Worm (Caenorhabditis elegans): ENCODE data around the gene cpr-6.

Gene cpr-6

DNA sequence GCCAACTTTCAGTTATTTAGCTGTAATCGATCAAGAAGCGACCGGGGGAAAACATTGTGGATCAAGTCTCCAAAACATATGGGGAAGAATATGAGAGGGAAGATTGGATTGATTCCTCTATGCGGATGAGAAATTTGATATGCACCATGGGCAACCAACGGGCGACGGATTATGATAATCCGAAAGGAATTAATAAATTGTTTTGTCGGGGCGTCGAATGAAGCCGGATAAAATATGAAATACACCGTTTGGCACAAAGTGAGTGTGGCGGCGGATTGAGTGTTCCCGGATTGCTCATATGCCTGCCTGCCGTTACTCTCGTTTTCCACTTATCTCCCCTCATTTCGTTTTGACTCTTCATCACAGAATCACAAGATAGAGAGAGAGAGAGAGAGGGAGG is 2.2 kb downstream of the cpr-6 start:
- TF ChIP-seq pes-1 (GFP tag; IDR thresholded peaks at IDR 0.05) (no peak), ceh-13 (GFP tag; optimal IDR thresholded peaks at IDR 0.05) (no peak), F13C5.2 (tag; optimal IDR thresholded peaks at IDR 0.05) (no peak), tbx-37 (GFP tag; conservative IDR thresholded peaks at IDR 0.05) (no peak), ama-1 (optimal IDR thresholded peaks at IDR 0.05) (no peak), hmg-4 (GFP tag; optimal IDR thresholded peaks at IDR 0.05) (no peak), tbx-11 (GFP tag; IDR thresholded peaks at IDR 0.05) (no peak), hnd-1 (tag; optimal IDR thresholded peaks at IDR 0.05) (no peak), scrt-1 (GFP tag; IDR thresholded peaks at IDR 0.05) (no peak), flt-1 (GFP tag; IDR thresholded peaks at IDR 0.05) (no peak), ets-7 (tag; optimal IDR thresholded peaks at IDR 0.05) (no peak), B0310.2 (tag; optimal IDR thresholded peaks at IDR 0.05) (no peak), aly-1 (tag; optimal IDR thresholded peaks at IDR 0.05) (no peak), hmbx-1 (tag; optimal IDR thresholded peaks at IDR 0.05) (no peak), sea-1 (GFP tag; conservative IDR thresholded peaks at IDR 0.05) (no peak), tra-4 (tag; optimal IDR thresholded peaks at IDR 0.05) (no peak), ceh-36 (tag; optimal IDR thresholded peaks at IDR 0.05) (no peak)

DNA sequence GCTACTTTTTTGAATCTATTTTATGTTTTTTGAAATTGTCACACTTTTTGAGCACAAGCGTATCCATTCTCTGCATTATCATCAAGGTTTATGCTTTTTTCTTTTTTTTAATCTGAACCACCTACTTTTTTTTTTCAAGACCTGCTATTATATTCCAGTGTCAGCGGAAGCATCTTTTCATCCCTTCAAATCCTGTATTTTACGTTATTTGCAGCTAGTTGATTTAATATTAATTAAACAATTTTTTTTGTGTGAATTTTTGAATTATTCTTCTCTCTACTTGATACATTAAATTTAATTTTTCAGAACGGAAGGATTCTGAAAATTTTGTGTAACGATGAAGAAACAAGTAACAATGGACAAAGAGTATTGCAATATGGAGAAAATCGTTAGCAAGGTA is 2.7 kb downstream of the cpr-6 start, which contains the start of gene C25B8.8:
C25B8.8 (plus strand) TSS at position 301 of the 400 bp plus-strand sequence.
- TF ChIP-seq tbx-11 (GFP tag; IDR thresholded peaks at IDR 0.05) = no peak

DNA sequence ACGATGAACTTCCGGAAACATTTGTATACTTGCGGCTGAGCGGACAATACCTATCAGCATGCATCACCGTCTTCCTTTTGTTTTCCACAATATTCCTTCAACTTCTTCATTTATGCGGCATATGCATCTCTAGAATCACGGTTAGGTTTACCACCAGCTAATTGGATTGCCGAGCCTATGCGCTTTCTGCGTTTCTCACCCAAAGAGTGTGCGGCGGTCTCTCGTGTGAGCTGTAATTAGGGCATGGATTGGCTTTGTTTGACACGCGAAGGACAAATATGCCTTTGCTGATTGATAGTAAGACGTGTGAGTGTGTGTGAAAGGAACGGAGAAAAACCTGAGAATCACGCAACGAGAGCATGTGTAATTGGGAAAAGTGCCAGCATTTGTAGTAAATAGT is 6.5 kb downstream of the cpr-6 start:
- TF ChIP-seq ets-7 (tag; optimal IDR thresholded peaks at IDR 0.05) = no peak
- TF ChIP-seq sea-1 (GFP tag; conservative IDR thresholded peaks at IDR 0.05) = no peak
- TF ChIP-seq pes-1 (GFP tag; IDR thresholded peaks at IDR 0.05) = no peak
- TF ChIP-seq scrt-1 (GFP tag; IDR thresholded peaks at IDR 0.05) = no peak
- no peak for TF ChIP-seq ceh-13 (GFP tag; optimal IDR thresholded peaks at IDR 0.05)
- no peak for TF ChIP-seq flt-1 (GFP tag; IDR thresholded peaks at IDR 0.05)
- no peak for TF ChIP-seq hnd-1 (tag; optimal IDR thresholded peaks at IDR 0.05)
- no peak for TF ChIP-seq tbx-11 (GFP tag; IDR thresholded peaks at IDR 0.05)
- TF ChIP-seq F13C5.2 (tag; optimal IDR thresholded peaks at IDR 0.05) = no peak
- no peak for TF ChIP-seq ceh-36 (tag; optimal IDR thresholded peaks at IDR 0.05)
- TF ChIP-seq hmbx-1 (tag; optimal IDR thresholded peaks at IDR 0.05) = no peak

DNA sequence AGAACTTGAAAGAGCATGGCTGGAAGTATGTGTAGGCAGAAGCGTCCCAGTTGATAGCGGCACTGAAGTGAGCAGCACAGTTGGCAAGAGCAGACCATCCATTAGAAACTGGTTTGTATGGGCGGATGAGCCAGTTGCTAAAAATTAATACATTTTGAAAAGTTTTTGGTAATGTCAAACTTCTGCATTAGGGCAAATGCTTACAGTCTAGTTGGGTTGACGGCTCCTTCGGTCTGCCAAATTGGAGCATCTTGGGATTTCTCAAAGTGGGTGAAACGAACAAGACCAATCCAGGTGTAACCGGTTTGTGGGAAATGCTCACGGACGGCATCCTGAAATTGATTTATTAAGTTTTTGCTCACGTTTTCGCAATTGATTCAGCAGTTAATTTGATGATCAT is 10.6 kb downstream of the cpr-6 start:
- no peak for TF ChIP-seq aly-1 (tag; optimal IDR thresholded peaks at IDR 0.05)
- 0 out of 2 replicates have a peak, but pooled peaks have one; percentile 57 for TF ChIP-seq sea-1 (GFP tag; conservative IDR thresholded peaks at IDR 0.05)
- no peak for TF ChIP-seq hnd-1 (tag; optimal IDR thresholded peaks at IDR 0.05)

DNA sequence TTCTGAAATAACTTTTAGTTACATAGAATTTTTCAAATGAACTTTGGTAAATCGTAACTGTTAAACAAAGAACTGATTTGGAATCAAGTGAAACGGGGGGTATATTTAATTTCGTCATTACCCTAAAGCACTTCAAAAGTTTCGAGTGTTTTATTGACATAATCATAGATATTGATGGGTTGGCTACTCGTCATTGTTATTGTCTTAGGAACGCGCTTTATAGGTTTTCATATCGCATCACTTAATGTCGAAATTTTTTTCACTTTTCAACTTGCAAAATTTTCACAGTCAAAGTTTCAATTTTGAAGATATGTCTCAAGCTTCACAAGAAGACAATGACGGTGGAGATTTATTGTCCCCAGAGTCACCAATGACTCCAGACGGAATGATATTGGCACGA is 11.7 kb downstream of the cpr-6 start, which contains the start of gene kqt-1:
kqt-1 (plus strand) TSS at position 301 of the 400 bp plus-strand sequence.
- TF ChIP-seq F13C5.2 (tag; optimal IDR thresholded peaks at IDR 0.05) = no peak
- TF ChIP-seq ets-7 (tag; optimal IDR thresholded peaks at IDR 0.05) = no peak
- TF ChIP-seq ceh-36 (tag; optimal IDR thresholded peaks at IDR 0.05) = no peak
- TF ChIP-seq tra-4 (tag; optimal IDR thresholded peaks at IDR 0.05) = no peak
- no peak for TF ChIP-seq hmg-4 (GFP tag; optimal IDR thresholded peaks at IDR 0.05)
- no peak for TF ChIP-seq tbx-11 (GFP tag; IDR thresholded peaks at IDR 0.05)
- TF ChIP-seq ama-1 (optimal IDR thresholded peaks at IDR 0.05) = no peak
- no peak for TF ChIP-seq pes-1 (GFP tag; IDR thresholded peaks at IDR 0.05)
- TF ChIP-seq flt-1 (GFP tag; IDR thresholded peaks at IDR 0.05) = no peak

DNA sequence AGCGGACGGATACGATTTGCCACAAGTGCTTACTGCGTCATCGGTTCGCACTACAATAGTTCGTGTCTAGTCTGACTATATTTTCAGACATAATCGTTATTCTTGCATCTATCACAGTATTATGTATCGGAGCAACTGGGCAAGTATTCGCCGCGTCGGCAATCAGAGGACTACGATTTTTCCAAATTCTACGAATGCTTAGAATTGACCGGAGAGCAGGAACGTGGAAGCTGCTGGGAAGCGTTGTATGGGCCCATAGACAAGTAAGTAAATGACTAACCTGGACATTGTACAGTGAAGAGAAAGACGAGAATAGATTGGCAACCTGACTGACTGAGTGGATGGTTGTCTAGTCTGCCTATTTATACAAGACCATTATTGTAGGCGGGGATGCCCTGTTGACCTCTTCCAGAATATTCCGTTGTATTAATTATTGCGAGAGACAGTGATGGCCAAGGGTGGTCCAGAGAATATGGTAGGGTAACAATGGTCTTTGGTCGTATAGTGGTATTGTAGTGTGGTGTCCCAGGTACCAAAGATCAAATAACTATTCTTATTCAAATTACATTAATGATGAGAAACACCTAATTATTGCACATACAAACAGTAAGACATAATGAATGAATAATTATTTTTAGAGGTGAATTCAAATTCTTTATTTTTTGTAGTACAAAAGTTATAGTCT is 15.7 kb downstream of the cpr-6 start, which contains the start of gene clec-266:
clec-266 (minus strand) TSS at position 364 of the 685 bp plus-strand sequence.
- TF ChIP-seq hnd-1 (tag; optimal IDR thresholded peaks at IDR 0.05) (no peak), tra-4 (tag; optimal IDR thresholded peaks at IDR 0.05) (no peak), ceh-36 (tag; optimal IDR thresholded peaks at IDR 0.05) (no peak), aly-1 (tag; optimal IDR thresholded peaks at IDR 0.05) (no peak), flt-1 (GFP tag; IDR thresholded peaks at IDR 0.05) (peak; percentile 2; the same call in 1 of the 2 replicates), ama-1 (optimal IDR thresholded peaks at IDR 0.05) (peak; percentile 94), ets-7 (tag; optimal IDR thresholded peaks at IDR 0.05) (no peak), hmbx-1 (tag; optimal IDR thresholded peaks at IDR 0.05) (no peak), F13C5.2 (tag; optimal IDR thresholded peaks at IDR 0.05) (no peak), tbx-11 (GFP tag; IDR thresholded peaks at IDR 0.05) (no peak), sea-1 (GFP tag; conservative IDR thresholded peaks at IDR 0.05) (no peak; the same call in 1 of the 2 replicates), tbx-37 (GFP tag; conservative IDR thresholded peaks at IDR 0.05) (no peak), B0310.2 (tag; optimal IDR thresholded peaks at IDR 0.05) (no peak)

DNA sequence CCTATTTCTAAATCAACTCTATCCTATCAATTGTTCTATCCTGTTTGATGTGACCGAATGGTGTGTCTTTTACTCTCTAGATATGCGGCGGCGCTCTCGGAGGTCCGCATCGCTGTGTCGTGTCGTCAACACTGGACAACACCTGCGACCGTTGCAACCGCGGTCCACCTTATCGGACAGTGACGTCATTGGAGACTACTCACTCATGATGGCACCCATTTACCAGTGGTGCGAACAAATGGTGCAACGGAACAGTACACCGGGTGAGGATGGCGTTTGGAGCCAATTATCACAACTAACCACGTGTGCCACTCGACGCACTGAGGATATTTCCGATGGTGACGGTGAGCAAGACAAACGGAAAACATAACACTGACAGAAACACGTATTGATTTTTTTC is 18.3 kb downstream of the cpr-6 start:
- TF ChIP-seq ceh-13 (GFP tag; optimal IDR thresholded peaks at IDR 0.05) = no peak
- no peak for TF ChIP-seq ets-7 (tag; optimal IDR thresholded peaks at IDR 0.05)
- no peak for TF ChIP-seq scrt-1 (GFP tag; IDR thresholded peaks at IDR 0.05)
- no peak for TF ChIP-seq ama-1 (optimal IDR thresholded peaks at IDR 0.05)
- TF ChIP-seq F13C5.2 (tag; optimal IDR thresholded peaks at IDR 0.05) = no peak
- TF ChIP-seq tra-4 (tag; optimal IDR thresholded peaks at IDR 0.05) = no peak
- no peak for TF ChIP-seq flt-1 (GFP tag; IDR thresholded peaks at IDR 0.05)
- no peak for TF ChIP-seq pes-1 (GFP tag; IDR thresholded peaks at IDR 0.05)
- TF ChIP-seq ceh-36 (tag; optimal IDR thresholded peaks at IDR 0.05) = no peak
- no peak for TF ChIP-seq aly-1 (tag; optimal IDR thresholded peaks at IDR 0.05)
- TF ChIP-seq hnd-1 (tag; optimal IDR thresholded peaks at IDR 0.05) = no peak
- TF ChIP-seq hmg-4 (GFP tag; optimal IDR thresholded peaks at IDR 0.05) = no peak
- TF ChIP-seq tbx-11 (GFP tag; IDR thresholded peaks at IDR 0.05) = no peak

DNA sequence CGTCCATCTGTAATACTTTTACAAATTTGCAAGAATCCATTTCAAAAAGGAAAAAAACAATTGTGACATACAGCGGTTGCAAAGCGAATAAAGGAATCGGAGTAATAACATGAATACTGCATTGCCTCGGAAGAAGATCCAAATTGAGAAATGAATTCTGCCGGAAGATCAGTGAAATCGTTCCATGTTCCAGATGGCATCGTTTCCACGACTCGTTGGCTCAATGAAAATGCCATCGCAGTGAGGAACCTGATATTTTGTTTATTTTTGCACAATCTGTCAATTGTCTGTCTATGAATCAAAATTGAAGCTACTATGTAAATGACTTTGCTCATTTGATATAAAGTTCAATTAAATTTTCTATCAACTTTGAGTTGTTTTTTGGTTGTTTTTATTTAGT is 23.6 kb downstream of the cpr-6 start:
- TF ChIP-seq ama-1 (optimal IDR thresholded peaks at IDR 0.05) (no peak), pes-1 (GFP tag; IDR thresholded peaks at IDR 0.05) (no peak), sea-1 (GFP tag; conservative IDR thresholded peaks at IDR 0.05) (no peak), tra-4 (tag; optimal IDR thresholded peaks at IDR 0.05) (no peak), ceh-13 (GFP tag; optimal IDR thresholded peaks at IDR 0.05) (no peak), tbx-37 (GFP tag; conservative IDR thresholded peaks at IDR 0.05) (no peak), flt-1 (GFP tag; IDR thresholded peaks at IDR 0.05) (no peak), F13C5.2 (tag; optimal IDR thresholded peaks at IDR 0.05) (no peak), scrt-1 (GFP tag; IDR thresholded peaks at IDR 0.05) (no peak), B0310.2 (tag; optimal IDR thresholded peaks at IDR 0.05) (no peak), ceh-36 (tag; optimal IDR thresholded peaks at IDR 0.05) (no peak), hnd-1 (tag; optimal IDR thresholded peaks at IDR 0.05) (no peak), hmg-4 (GFP tag; optimal IDR thresholded peaks at IDR 0.05) (no peak), aly-1 (tag; optimal IDR thresholded peaks at IDR 0.05) (no peak), hmbx-1 (tag; optimal IDR thresholded peaks at IDR 0.05) (no peak), ets-7 (tag; optimal IDR thresholded peaks at IDR 0.05) (no peak)

Data from whole organism, early embryonic.